Fruit fly (Drosophila melanogaster) whole organism, adult: ENCODE data around the gene CG9920.

Experiments used
- CG11617 ChIP-seq: fragments of 200-800 bp; sonication (Bioruptor generic); optimal IDR thresholded peaks from 2 replicates; lab custom pipeline; 2017; ENCODE audit warnings: mild to moderate bottlenecking, missing biosample characterization, missing genetic modification reagents, missing genetic modification characterization
- CG12768 ChIP-seq: fragments of 200-800 bp; sonication (Bioruptor generic); optimal IDR thresholded peaks from 2 replicates; lab custom pipeline; 2017; ENCODE audit warnings: missing biosample characterization, missing genetic modification characterization, mild to moderate bottlenecking, moderate library complexity, missing genetic modification reagents
- CG14711 ChIP-seq: fragments of 200-800 bp; sonication (Bioruptor generic); optimal IDR thresholded peaks from 2 replicates; lab custom pipeline; 2018; ENCODE audit warnings: missing biosample characterization, mild to moderate bottlenecking, missing genetic modification characterization, moderate library complexity
- CG1620 ChIP-seq: fragments of 200-800 bp; sonication (Bioruptor generic); optimal IDR thresholded peaks from 2 replicates; lab custom pipeline; 2016; ENCODE audit warnings: missing biosample characterization, missing genetic modification characterization
- CG33017 ChIP-seq: fragments of 200-800 bp; sonication (Bioruptor generic); optimal IDR thresholded peaks from 2 replicates; lab custom pipeline; 2018; ENCODE audit warnings: missing biosample characterization, mild to moderate bottlenecking, missing genetic modification characterization, moderate library complexity
- CG5204 ChIP-seq: fragments of 200-800 bp; sonication (Bioruptor generic); optimal IDR thresholded peaks from 2 replicates; lab custom pipeline; 2016; ENCODE audit warnings: missing biosample characterization, missing genetic modification characterization
- CG7045 ChIP-seq: fragments of 200-800 bp; sonication (Bioruptor generic); optimal IDR thresholded peaks from 2 replicates; lab custom pipeline; 2017; ENCODE audit warnings: missing biosample characterization, mild to moderate bottlenecking, missing genetic modification characterization
- CG7101 ChIP-seq: fragments of 200-800 bp; sonication (Bioruptor generic); optimal IDR thresholded peaks from 2 replicates; lab custom pipeline; 2018; ENCODE audit warnings: missing biosample characterization, mild to moderate bottlenecking, missing genetic modification characterization, moderate library complexity
- Clk ChIP-seq: fragments of 200-800 bp; sonication (Bioruptor generic); optimal IDR thresholded peaks from 2 replicates; lab custom pipeline; 2017; ENCODE audit warnings: missing biosample characterization, missing genetic modification characterization
- Crg-1 ChIP-seq: fragments of 200-800 bp; sonication (Bioruptor generic); optimal IDR thresholded peaks from 2 replicates; lab custom pipeline; 2016; ENCODE audit warnings: missing biosample characterization, missing genetic modification characterization
- Hr96 ChIP-seq: fragments of 200-800 bp; sonication (Bioruptor generic); optimal IDR thresholded peaks from 2 replicates; lab custom pipeline; 2016; ENCODE audit warnings: missing biosample characterization, missing genetic modification characterization
- Mnt ChIP-seq: fragments of 200-800 bp; sonication (Bioruptor generic); optimal IDR thresholded peaks from 2 replicates; lab custom pipeline; 2016; ENCODE audit warnings: missing biosample characterization, mild to moderate bottlenecking, missing genetic modification characterization
- bab1 ChIP-seq: fragments of 200-800 bp; sonication (Bioruptor generic); optimal IDR thresholded peaks from 3 replicates; lab custom pipeline; 2019; ENCODE audit warnings: missing biosample characterization, mild to moderate bottlenecking, missing genetic modification characterization, moderate library complexity
- cic ChIP-seq: fragments of 200-800 bp; sonication (Bioruptor generic); optimal IDR thresholded peaks from 2 replicates; lab custom pipeline; 2017; ENCODE audit warnings: missing biosample characterization, mild to moderate bottlenecking, missing genetic modification characterization, moderate library complexity
- cnc ChIP-seq, 2 experiments: fragments of >200 bp; optimal IDR thresholded peaks; 2 replicates each; lab custom pipeline; 2017
- kay ChIP-seq: fragments of 200-800 bp; sonication (Bioruptor generic); peaks from one replicate; lab custom pipeline; 2016; ENCODE audit warnings: missing biosample characterization, missing genetic modification characterization, borderline replicate concordance
- ovo ChIP-seq: fragments of 200-800 bp; sonication (Bioruptor generic); optimal IDR thresholded peaks from 2 replicates; lab custom pipeline; 2016; ENCODE audit warnings: missing biosample characterization, missing genetic modification characterization
- pad ChIP-seq: fragments of 200-800 bp; sonication (Bioruptor generic); optimal IDR thresholded peaks from 3 replicates; lab custom pipeline; 2017; ENCODE audit warnings: missing biosample characterization, missing genetic modification characterization, mild to moderate bottlenecking, moderate library complexity, missing genetic modification reagents
- tj ChIP-seq: fragments of 200-800 bp; sonication (Bioruptor generic); optimal IDR thresholded peaks from 3 replicates; lab custom pipeline; 2017; ENCODE audit warnings: missing biosample characterization, mild to moderate bottlenecking, missing genetic modification characterization, moderate library complexity
- toe ChIP-seq: fragments of 200-800 bp; sonication (Bioruptor generic); optimal IDR thresholded peaks from 2 replicates; lab custom pipeline; 2016; ENCODE audit warnings: missing biosample characterization, missing genetic modification characterization

Gene CG9920

DNA sequence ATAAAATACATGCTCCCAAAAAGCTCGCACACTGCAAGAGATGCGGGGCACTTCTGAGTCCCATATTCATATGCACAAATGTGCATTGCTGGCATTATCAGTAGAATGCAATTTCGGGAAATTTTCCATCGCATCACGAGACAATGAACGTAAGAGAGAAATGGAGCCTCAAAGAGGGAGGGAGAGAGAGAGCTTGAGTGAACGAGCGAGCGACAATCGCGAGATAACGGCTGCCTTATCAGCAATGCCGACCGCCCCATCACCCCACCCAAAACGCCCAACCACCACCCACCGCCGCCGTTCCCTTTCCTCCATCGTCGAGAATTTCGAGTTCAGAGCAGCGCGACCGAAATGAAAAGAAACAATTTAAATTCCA, 41.9 kb downstream of the CG9920 start:
- TF ChIP-seq CG14711 (no peak), CG33017 (no peak), kay (GFP tag; lab: Kevin White, UChicago) (no peak), ovo (peak; percentile 50), CG12768 (GFP tag; lab: Kevin White, UChicago) (peak; percentile 16), pad (GFP tag; lab: Kevin White, UChicago) (peak; percentile 23), Crg-1 (no peak), CG1620 (GFP tag; lab: Kevin White, UChicago) (no peak), tj (GFP tag; lab: Kevin White, UChicago) (peak; percentile 95), CG5204 (GFP tag; lab: Kevin White, UChicago) (no peak), toe (GFP tag; lab: Kevin White, UChicago) (no peak), CG7101 (tag; lab: Kevin White, UChicago) (no peak), cnc (optimal IDR thresholded peaks at IDR 0.05; lab: Kevin White, UChicago) (no peak), bab1 (no peak), Hr96 (GFP tag; lab: Kevin White, UChicago) (no peak), cic (GFP tag; lab: Kevin White, UChicago) (peak; percentile 93), CG11617 (GFP tag; lab: Kevin White, UChicago) (no peak), Clk (GFP tag; lab: Kevin White, UChicago) (peak; percentile 58), CG7045 (GFP tag; lab: Kevin White, UChicago) (no peak), Mnt (GFP tag; lab: Kevin White, UChicago) (peak; percentile 68)

DNA sequence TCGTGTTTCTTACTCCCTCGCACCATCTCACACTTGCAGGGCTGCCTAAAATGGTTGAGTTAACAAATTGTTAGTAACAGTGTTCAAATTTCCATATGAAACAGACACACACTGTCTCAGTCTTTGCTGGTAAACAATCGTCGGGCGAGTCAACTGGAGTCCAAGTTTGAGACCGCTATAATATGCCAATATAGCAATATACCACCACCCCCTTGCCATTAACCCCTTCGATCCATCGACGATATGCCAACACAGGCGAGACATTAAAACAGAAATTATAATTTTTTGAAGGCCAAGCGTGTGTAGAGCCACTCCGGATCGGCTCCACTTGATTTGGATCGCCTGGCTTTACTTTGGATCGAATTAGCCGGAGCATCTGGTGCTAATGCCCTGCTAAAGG, 43.8 kb downstream of the CG9920 start:
- no peak for TF ChIP-seq cnc (optimal IDR thresholded peaks at IDR 0.05; lab: Kevin White, UChicago)
- peak; percentile 90 for TF ChIP-seq tj (GFP tag; lab: Kevin White, UChicago)

DNA sequence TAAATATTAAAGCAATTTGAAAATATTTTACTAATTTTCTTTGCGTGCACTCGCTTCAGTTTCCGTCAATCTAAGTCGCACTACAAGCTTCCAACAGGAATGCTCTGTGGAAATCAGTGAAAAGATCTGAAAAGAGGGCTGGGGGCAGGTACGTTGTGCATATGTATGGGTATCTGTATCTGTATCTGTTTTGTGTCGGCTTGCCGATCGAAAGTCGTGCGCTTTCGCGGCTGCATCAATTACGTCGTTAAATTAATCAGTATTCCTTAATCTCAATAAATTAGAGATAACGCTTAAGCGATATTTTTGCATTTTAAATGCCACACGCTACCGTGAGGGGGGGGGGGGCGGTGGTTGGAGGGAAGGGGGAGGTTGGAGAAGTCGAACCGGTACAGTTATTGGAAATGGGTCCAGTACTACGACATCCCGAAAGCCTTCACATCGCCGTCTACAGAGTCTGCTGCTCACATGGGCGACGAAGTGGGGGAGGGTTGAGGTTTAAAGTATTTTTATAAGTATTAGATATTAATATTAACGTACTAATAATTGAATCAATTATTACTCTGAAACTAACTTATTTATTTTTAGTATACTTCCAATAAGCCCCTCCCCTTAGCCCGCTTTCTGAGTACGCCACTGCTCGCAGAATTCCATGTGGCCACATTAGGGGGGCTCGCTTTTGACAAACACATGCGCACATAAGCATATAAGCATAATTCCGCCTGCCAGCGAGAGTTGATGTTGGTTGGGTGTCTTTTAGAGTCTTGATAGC, 44.7 kb downstream of the CG9920 start:
- TF ChIP-seq pad (GFP tag; lab: Kevin White, UChicago) (peak; percentile 79), CG11617 (GFP tag; lab: Kevin White, UChicago) (peak; percentile 85), Mnt (GFP tag; lab: Kevin White, UChicago) (peak; percentile 53), CG7045 (GFP tag; lab: Kevin White, UChicago) (peak; percentile 95), bab1 (peak; percentile 30), Hr96 (GFP tag; lab: Kevin White, UChicago) (peak; percentile 58), CG14711 (peak; percentile 89), ovo (peak; percentile 76), tj (GFP tag; lab: Kevin White, UChicago) (peak; percentile 63), kay (GFP tag; lab: Kevin White, UChicago) (peak; percentile 91), cic (GFP tag; lab: Kevin White, UChicago) (peak; percentile 88), CG12768 (GFP tag; lab: Kevin White, UChicago) (peak; percentile 92), CG5204 (GFP tag; lab: Kevin White, UChicago) (peak; percentile 70), Crg-1 (peak; percentile 33), CG7101 (tag; lab: Kevin White, UChicago) (peak; percentile 94), Clk (GFP tag; lab: Kevin White, UChicago) (peak; percentile 82), toe (GFP tag; lab: Kevin White, UChicago) (peak; percentile 63), CG1620 (GFP tag; lab: Kevin White, UChicago) (no peak), cnc (optimal IDR thresholded peaks at IDR 0.05; lab: Kevin White, UChicago) (no peak), CG33017 (peak; percentile 94)

DNA sequence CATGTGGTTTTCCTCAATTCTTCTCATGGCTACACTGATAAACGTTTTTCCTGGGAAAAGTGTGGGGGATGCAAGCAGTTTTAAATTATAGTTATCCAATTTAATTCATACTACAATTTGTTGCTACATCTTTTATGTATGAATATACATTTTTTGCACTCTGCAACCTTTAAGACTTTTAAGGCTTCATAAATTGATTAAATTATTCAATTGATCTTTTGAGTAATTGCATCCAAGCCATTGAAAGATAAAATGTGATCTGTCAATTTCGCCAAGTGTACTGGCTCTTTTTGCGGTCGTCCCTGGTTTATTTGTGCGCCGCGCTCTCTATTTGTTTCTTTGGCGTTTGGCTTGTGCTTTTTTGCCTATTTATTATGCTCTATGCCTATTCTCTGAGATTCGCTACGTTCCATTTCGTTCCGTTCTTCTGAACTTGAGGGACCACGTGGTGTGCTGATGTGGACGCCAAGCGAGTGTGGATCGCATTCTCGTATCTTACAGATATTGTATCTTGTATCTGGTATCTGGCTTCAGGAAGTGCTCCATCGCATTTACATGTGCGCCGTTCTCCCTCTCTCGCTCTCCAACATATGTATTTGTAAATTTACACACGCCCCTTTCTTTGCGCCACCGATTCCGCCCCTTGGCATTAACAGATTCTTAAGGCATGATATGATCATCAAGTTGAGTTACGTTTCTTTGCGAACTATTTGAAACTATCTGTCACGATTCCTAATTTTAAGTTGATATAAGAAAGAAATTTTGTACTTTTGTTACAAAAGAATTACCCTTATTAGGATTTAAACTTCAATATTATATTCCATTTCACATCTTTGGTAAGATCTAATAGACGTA, 45.5 kb downstream of the CG9920 start:
- TF ChIP-seq Hr96 (GFP tag; lab: Kevin White, UChicago) (peak; percentile 71), tj (GFP tag; lab: Kevin White, UChicago) (no peak), Mnt (GFP tag; lab: Kevin White, UChicago) (peak; percentile 81), CG1620 (GFP tag; lab: Kevin White, UChicago) (no peak), CG14711 (peak; percentile 61), CG7101 (tag; lab: Kevin White, UChicago) (peak; percentile 75), CG11617 (GFP tag; lab: Kevin White, UChicago) (peak; percentile 58), cnc (optimal IDR thresholded peaks at IDR 0.05; lab: Kevin White, UChicago) (no peak), CG12768 (GFP tag; lab: Kevin White, UChicago) (peak; percentile 66), toe (GFP tag; lab: Kevin White, UChicago) (peak; percentile 62), CG7045 (GFP tag; lab: Kevin White, UChicago) (peak; percentile 84), kay (GFP tag; lab: Kevin White, UChicago) (peak; percentile 6), Crg-1 (peak; percentile 14), ovo (no peak), bab1 (no peak), CG5204 (GFP tag; lab: Kevin White, UChicago) (peak; percentile 83), pad (GFP tag; lab: Kevin White, UChicago) (peak; percentile 49), CG33017 (peak; percentile 74), cic (GFP tag; lab: Kevin White, UChicago) (no peak), Clk (GFP tag; lab: Kevin White, UChicago) (peak; percentile 24)

DNA sequence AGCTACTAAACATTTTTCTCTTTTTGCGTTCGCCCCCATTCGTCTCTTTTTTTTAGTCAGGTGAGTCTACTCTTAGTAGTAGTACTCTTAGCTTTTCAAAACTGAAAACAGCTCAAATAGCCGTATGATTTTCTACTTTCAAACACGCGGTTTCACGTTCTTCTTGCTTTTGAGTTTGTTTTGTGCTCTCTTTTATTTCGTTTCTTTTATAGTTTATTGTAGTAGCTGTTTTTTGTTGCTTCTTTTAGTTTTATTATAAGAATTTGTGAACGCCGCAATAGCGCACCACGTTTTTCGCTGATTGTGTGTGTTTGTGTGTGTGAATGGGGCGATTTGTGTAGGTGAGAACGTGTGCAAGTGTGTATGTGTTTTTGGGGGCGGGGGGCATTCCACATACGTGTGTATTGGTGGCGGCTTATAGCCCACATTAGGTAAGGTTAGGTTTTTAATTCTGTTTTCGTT, 46.5 kb downstream of the CG9920 start:
- peak; percentile 92 for TF ChIP-seq tj (GFP tag; lab: Kevin White, UChicago)
- TF ChIP-seq CG14711: no peak
- no peak for TF ChIP-seq cnc (optimal IDR thresholded peaks at IDR 0.05; lab: Kevin White, UChicago)
- TF ChIP-seq CG5204 (GFP tag; lab: Kevin White, UChicago): no peak
- TF ChIP-seq CG12768 (GFP tag; lab: Kevin White, UChicago): peak; percentile 50
- no peak for TF ChIP-seq toe (GFP tag; lab: Kevin White, UChicago)
- no peak for TF ChIP-seq Clk (GFP tag; lab: Kevin White, UChicago)
- TF ChIP-seq CG7101 (tag; lab: Kevin White, UChicago): peak; percentile 17
- peak; percentile 3 for TF ChIP-seq CG11617 (GFP tag; lab: Kevin White, UChicago)
- TF ChIP-seq bab1: peak; percentile 16
- TF ChIP-seq Hr96 (GFP tag; lab: Kevin White, UChicago): peak; percentile 47
- TF ChIP-seq pad (GFP tag; lab: Kevin White, UChicago): peak; percentile 6
- TF ChIP-seq Crg-1: no peak
- no peak for TF ChIP-seq ovo
- TF ChIP-seq CG33017: peak; percentile 33
- no peak for TF ChIP-seq CG7045 (GFP tag; lab: Kevin White, UChicago)
- TF ChIP-seq CG1620 (GFP tag; lab: Kevin White, UChicago): no peak
- TF ChIP-seq kay (GFP tag; lab: Kevin White, UChicago): peak; percentile 97
- TF ChIP-seq cic (GFP tag; lab: Kevin White, UChicago): peak; percentile 99
- peak; percentile 97 for TF ChIP-seq Mnt (GFP tag; lab: Kevin White, UChicago)
